Worm (Caenorhabditis elegans) whole organism, L2 larva: Measurements from ENCODE around the gene clc-29.

Experiments used
- ZK546.5 ChIP-seq: sonication (generic microtip); optimal IDR thresholded peaks from 2 replicates; lab custom pipeline; 2017; ENCODE audit warnings: missing biosample characterization, missing genetic modification characterization
- ceh-82 ChIP-seq: fragments of 150-350 bp; optimal IDR thresholded peaks from 2 replicates; lab custom pipeline; 2014; ENCODE audit warnings: missing biosample characterization, missing genetic modification characterization
- fos-1 ChIP-seq: fragments of 150-350 bp; optimal IDR thresholded peaks from 2 replicates; lab custom pipeline; 2014; ENCODE audit warnings: missing biosample characterization, missing genetic modification characterization
- lin-11 ChIP-seq: fragments of 150-350 bp; sonication (generic microtip); optimal IDR thresholded peaks from 2 replicates; lab custom pipeline; 2014; ENCODE audit warnings: missing biosample characterization, missing genetic modification characterization, inconsistent platforms, mixed read lengths
- lin-13 ChIP-seq: fragments of 150-350 bp; optimal IDR thresholded peaks from 2 replicates; lab custom pipeline; 2014; ENCODE audit warnings: missing biosample characterization, missing genetic modification reagents, missing genetic modification characterization
- nhr-10 ChIP-seq: sonication (generic microtip); optimal IDR thresholded peaks from 2 replicates; lab custom pipeline; 2017; ENCODE audit warnings: missing biosample characterization, missing genetic modification characterization
- unc-55 ChIP-seq: fragments of 150-350 bp; sonication (generic microtip); optimal IDR thresholded peaks from 3 replicates; lab custom pipeline; 2014; ENCODE audit warnings: missing biosample characterization, missing genetic modification reagents, missing genetic modification characterization
- unc-62 ChIP-seq: fragments of 150-350 bp; optimal IDR thresholded peaks from 2 replicates; lab custom pipeline; 2014; ENCODE audit warnings: missing biosample characterization, missing genetic modification reagents, missing genetic modification characterization
- zag-1 ChIP-seq: fragments of 150-350 bp; optimal IDR thresholded peaks from 2 replicates; lab custom pipeline; 2014; ENCODE audit warnings: missing biosample characterization, missing genetic modification characterization

DNA sequence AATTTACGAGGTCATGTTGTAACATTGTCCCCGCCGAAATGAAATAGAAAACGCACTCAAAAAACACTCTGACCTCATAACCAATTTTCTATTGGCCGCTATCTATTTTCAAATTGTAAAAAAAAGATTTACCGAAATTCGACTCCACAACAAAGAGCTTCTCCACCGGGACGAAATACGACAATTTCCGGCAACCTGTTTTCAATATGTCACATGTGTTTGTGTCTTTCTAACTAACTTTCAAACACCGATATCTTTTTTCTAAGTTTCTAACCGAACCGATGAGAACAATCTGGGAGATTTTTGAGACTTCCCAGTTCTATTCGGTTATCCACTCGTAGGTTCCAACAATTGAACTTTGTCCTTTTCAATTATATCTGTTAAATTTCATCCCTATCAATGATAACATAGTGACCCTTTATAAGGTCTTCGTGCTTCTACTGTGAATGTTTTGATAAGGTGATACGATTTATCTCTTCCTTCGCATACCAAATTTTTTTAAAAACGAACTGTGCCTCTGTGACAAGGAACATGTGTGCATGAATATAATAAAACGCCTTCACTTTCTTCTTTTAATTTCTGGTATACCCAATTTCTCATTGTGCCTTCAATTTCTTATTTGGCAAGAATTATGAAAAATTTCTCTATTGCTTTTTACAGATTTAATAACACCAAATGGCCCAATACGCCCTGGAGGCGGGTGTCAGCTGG, 24.0 kb upstream of the clc-29 start, which contains the start of gene lmbr-1:
- TF ChIP-seq lin-11 (tag; lab: Kevin White, UChicago) = no peak
- TF ChIP-seq lin-13 = no peak
- TF ChIP-seq ceh-82 (tag; lab: Kevin White, UChicago) = no peak
- TF ChIP-seq zag-1 (tag; lab: Kevin White, UChicago) = no peak
- TF ChIP-seq unc-55 = no peak
- TF ChIP-seq nhr-10 = no peak
- no peak for TF ChIP-seq unc-62 (GFP tag; lab: Kevin White, UChicago)
- TF ChIP-seq ZK546.5 = no peak
- TF ChIP-seq fos-1 = no peak
